Worm (Caenorhabditis elegans) whole organism, L2 larva: ENCODE results near the gene Y57G11C.33.
A peak's percentile ranks its signal among the peaks of the same experiment; 100 is the strongest.

Experiments used
- nhr-21 ChIP-seq: fragments of 150-350 bp; optimal IDR thresholded peaks from 2 replicates; lab custom pipeline; 2014; ENCODE audit warnings: missing biosample characterization, missing genetic modification characterization
- zag-1 ChIP-seq: fragments of 150-350 bp; optimal IDR thresholded peaks from 2 replicates; lab custom pipeline; 2014; ENCODE audit warnings: missing biosample characterization, missing genetic modification characterization

ce11 chrIV:14612547-14613329 is 44.1 kb upstream of the Y57G11C.33 start:
- TF ChIP-seq nhr-21 (tag; lab: Kevin White, UChicago) (peak; percentile 69), zag-1 (tag; lab: Kevin White, UChicago) (no peak)
